Worm (Caenorhabditis elegans) whole organism, mixed stage, embryonic: ENCODE measurements around the gene C34D4.4.

Source experiments
- bed-3 ChIP-seq: fragments of 200-800 bp; sonication (Bioruptor generic); optimal IDR thresholded peaks from 3 replicates; lab custom pipeline; 2018; ENCODE audit warnings: mild to moderate bottlenecking, missing genetic modification characterization, moderate library complexity, missing compliant biosample characterization
- blmp-1 ChIP-seq: fragments of 150-350 bp; optimal IDR thresholded peaks from 2 replicates; lab custom pipeline; 2014; ENCODE audit warnings: missing biosample characterization, missing genetic modification characterization
- ceh-39 ChIP-seq: fragments of 150-350 bp; optimal IDR thresholded peaks from 2 replicates; lab custom pipeline; 2014; ENCODE audit warnings: missing biosample characterization, missing genetic modification characterization
- ceh-43 ChIP-seq: fragments of 200-800 bp; sonication (Bioruptor generic); optimal IDR thresholded peaks from 2 replicates; lab custom pipeline; 2018; ENCODE audit warnings: mild to moderate bottlenecking, missing genetic modification characterization, moderate library complexity, missing compliant biosample characterization
- ceh-83 ChIP-seq: fragments of 200-800 bp; sonication (Bioruptor generic); optimal IDR thresholded peaks from 2 replicates; lab custom pipeline; 2018; ENCODE audit warnings: mild to moderate bottlenecking, missing genetic modification characterization, missing compliant biosample characterization
- ces-1 ChIP-seq: fragments of 150-350 bp; optimal IDR thresholded peaks from 2 replicates; lab custom pipeline; 2014; ENCODE audit warnings: missing biosample characterization, missing genetic modification reagents, missing genetic modification characterization
- cnd-1 ChIP-seq: fragments of 200-800 bp; sonication (Bioruptor generic); optimal IDR thresholded peaks from 2 replicates; lab custom pipeline; 2018; ENCODE audit warnings: mild to moderate bottlenecking, missing genetic modification characterization, missing compliant biosample characterization
- drap-1 ChIP-seq: fragments of 200-800 bp; sonication (Bioruptor generic); optimal IDR thresholded peaks from 3 replicates; lab custom pipeline; 2018; ENCODE audit warnings: mild to moderate bottlenecking, missing genetic modification characterization, missing compliant biosample characterization
- elt-1 ChIP-seq: sonication (generic microtip); optimal IDR thresholded peaks from 2 replicates; lab custom pipeline; 2017; ENCODE audit warnings: missing genetic modification characterization, mild to moderate bottlenecking, missing compliant biosample characterization, antibody characterized with exemption, moderate library complexity, borderline replicate concordance; ENCODE audit not compliant: insufficient read depth
- elt-3 ChIP-seq: fragments of 150-350 bp; optimal IDR thresholded peaks from 2 replicates; lab custom pipeline; 2014; ENCODE audit warnings: missing biosample characterization, missing genetic modification characterization
- flh-1 ChIP-seq: fragments of 200-800 bp; sonication (Bioruptor generic); optimal IDR thresholded peaks from 2 replicates; lab custom pipeline; 2018; ENCODE audit warnings: mild to moderate bottlenecking, missing genetic modification characterization, moderate library complexity, missing compliant biosample characterization
- ham-2 ChIP-seq: fragments of 200-800 bp; sonication (Bioruptor generic); optimal IDR thresholded peaks from 2 replicates; lab custom pipeline; 2018; ENCODE audit warnings: mild to moderate bottlenecking, missing genetic modification characterization, missing compliant biosample characterization
- hlh-1 ChIP-seq: fragments of 150-350 bp; optimal IDR thresholded peaks from 2 replicates; lab custom pipeline; 2014; ENCODE audit warnings: missing biosample characterization, missing genetic modification reagents, missing genetic modification characterization
- lin-13 ChIP-seq: fragments of 150-350 bp; optimal IDR thresholded peaks from 2 replicates; lab custom pipeline; 2014; ENCODE audit warnings: missing biosample characterization, missing genetic modification characterization
- lin-32 ChIP-seq: fragments of 200-800 bp; sonication (Bioruptor generic); optimal IDR thresholded peaks from 2 replicates; lab custom pipeline; 2018; ENCODE audit warnings: mild to moderate bottlenecking, missing genetic modification characterization, missing compliant biosample characterization
- lsy-2 ChIP-seq: fragments of 150-350 bp; optimal IDR thresholded peaks from 2 replicates; lab custom pipeline; 2014; ENCODE audit warnings: missing biosample characterization, missing genetic modification characterization
- mab-5 ChIP-seq: fragments of 150-350 bp; optimal IDR thresholded peaks from 2 replicates; lab custom pipeline; 2014; ENCODE audit warnings: missing biosample characterization, missing genetic modification characterization
- mep-1 ChIP-seq: fragments of 150-350 bp; optimal IDR thresholded peaks from 2 replicates; lab custom pipeline; 2017; ENCODE audit warnings: missing biosample characterization, missing genetic modification reagents, missing genetic modification characterization, inconsistent platforms
- mls-2 ChIP-seq: sonication (generic microtip); optimal IDR thresholded peaks from 2 replicates; lab custom pipeline; 2016; ENCODE audit warnings: mild to moderate bottlenecking, missing genetic modification characterization, moderate library complexity, missing compliant biosample characterization
- nhr-12 ChIP-seq: fragments of 150-350 bp; optimal IDR thresholded peaks from 2 replicates; lab custom pipeline; 2014; ENCODE audit warnings: missing biosample characterization, missing genetic modification characterization
- nhr-2 ChIP-seq: fragments of 150-350 bp; optimal IDR thresholded peaks from 2 replicates; lab custom pipeline; 2014; ENCODE audit warnings: missing biosample characterization, missing genetic modification characterization
- nhr-237 ChIP-seq: fragments of 150-350 bp; optimal IDR thresholded peaks from 2 replicates; lab custom pipeline; 2014; ENCODE audit warnings: missing biosample characterization, missing genetic modification characterization
- nhr-28 ChIP-seq: fragments of 150-350 bp; optimal IDR thresholded peaks from 2 replicates; lab custom pipeline; 2014; ENCODE audit warnings: missing biosample characterization, missing genetic modification characterization
- pha-4 ChIP-seq: fragments of 150-350 bp; optimal IDR thresholded peaks from 2 replicates; lab custom pipeline; 2018; ENCODE audit warnings: missing biosample characterization, missing genetic modification reagents, missing genetic modification characterization
- unc-120 ChIP-seq: sonication (generic microtip); optimal IDR thresholded peaks from 2 replicates; lab custom pipeline; 2017; ENCODE audit warnings: missing genetic modification characterization, missing compliant biosample characterization; ENCODE audit not compliant: poor library complexity, severe bottlenecking
- unc-62 ChIP-seq: fragments of 150-350 bp; optimal IDR thresholded peaks from 2 replicates; lab custom pipeline; 2014; ENCODE audit warnings: missing biosample characterization, missing genetic modification reagents, missing genetic modification characterization

Gene C34D4.4

DNA sequence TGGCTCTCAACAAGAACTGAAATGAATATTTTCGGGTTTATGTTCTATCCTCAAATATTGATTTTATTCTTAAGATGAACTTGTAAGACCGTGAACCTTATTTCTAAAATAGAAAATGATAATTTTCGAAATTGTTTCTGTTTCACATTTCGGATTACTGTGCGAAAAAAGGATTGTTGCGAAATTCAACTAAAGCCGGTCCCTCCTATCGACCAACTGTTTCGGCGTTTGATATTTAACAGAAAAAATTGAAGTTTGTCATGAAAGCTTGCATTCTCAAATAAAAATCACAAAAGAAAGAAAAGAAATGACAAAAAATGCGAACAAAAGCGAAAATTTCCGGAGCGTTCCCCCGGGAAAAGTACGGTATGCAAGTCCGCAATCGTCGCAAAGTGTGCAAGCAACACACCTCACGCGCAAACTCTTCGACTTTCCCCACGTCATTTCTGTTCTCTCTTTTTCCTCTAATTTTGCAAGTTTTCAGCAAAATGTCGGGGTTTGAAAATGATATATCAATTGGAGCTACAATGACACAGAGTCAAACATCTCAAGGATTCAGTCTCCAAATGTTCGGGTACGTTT is at the start of gene C34D4.4:
Gene C34D4.4 (plus strand): TSS at position 342 of the 582 bp plus-strand sequence.
- TF ChIP-seq lsy-2 (tag; lab: Kevin White, UChicago) (peak; percentile 94), lin-13 (tag; lab: Kevin White, UChicago) (peak; percentile 8), hlh-1 (tag; lab: Kevin White, UChicago) (no peak)
- TF ChIP-seq, all 35 proteins: peak for 2

DNA sequence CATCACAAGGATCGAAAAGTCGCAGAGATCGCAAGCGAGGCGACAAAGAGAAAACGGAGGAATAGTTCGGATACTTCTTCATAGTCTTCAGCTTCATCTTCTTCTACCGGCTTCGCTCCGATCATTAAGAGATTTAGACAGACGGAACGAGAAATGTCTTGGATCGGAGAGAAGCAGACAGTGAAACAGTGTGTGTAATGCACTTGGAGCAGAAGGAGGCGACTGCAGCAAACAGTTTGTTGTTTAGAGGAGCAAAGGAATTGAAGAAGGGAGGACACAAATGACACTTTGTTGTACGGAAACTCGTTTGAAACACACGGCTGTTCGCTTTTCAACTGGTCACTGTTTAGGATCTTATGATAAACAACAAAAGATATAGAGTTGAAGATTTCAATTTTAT is 49.8 kb upstream of the C34D4.4 start:
- TF ChIP-seq unc-62 (GFP tag; lab: Kevin White, UChicago): peak; percentile 37
- peak; percentile 15 for TF ChIP-seq mep-1 (tag; lab: Kevin White, UChicago)
- peak; percentile 65 for TF ChIP-seq pha-4 (tag; lab: Kevin White, UChicago)
- TF ChIP-seq hlh-1 (tag; lab: Kevin White, UChicago): peak; percentile 97
- peak; percentile 32 for TF ChIP-seq unc-120 (tag; lab: Kevin White, UChicago)
- no peak for TF ChIP-seq drap-1 (GFP tag; lab: Kevin White, UChicago)
- TF ChIP-seq flh-1 (GFP tag; lab: Kevin White, UChicago): no peak

DNA sequence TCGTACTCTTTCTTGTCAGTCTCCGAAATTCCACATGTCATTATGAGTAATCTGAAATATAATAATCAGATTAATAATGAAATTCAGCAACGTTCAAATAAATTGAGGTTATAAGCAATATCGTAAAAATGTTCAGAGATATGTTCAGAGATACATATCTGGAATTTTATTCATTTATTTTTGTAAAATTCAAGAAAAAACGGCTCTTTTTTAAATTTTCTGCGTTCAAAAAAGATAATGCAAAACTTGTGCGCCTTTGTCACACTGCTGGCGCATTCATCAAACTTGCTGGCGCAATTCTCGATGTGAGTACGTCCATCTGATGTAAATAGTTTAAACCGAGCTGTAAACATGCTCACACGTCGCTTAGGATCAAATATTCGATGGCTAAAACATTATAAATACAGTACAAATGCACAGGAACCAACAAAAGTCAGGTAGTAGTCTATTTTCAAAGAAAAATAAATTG is 45.9 kb upstream of the C34D4.4 start, which contains the start of the genes rde-8 and ZC477.3:
Gene rde-8 (minus strand): TSS at position 51 of the 469 bp plus-strand sequence.
Gene ZC477.3 (plus strand): TSS at position 282 of the 469 bp plus-strand sequence.
- no peak for TF ChIP-seq mls-2 (tag; lab: Kevin White, UChicago)
- TF ChIP-seq mab-5 (tag; lab: Kevin White, UChicago): no peak
- peak; percentile 31 for TF ChIP-seq mep-1 (tag; lab: Kevin White, UChicago)
- TF ChIP-seq ces-1 (GFP tag; lab: Kevin White, UChicago): peak; percentile 46
- TF ChIP-seq lsy-2 (tag; lab: Kevin White, UChicago): peak; percentile 37
- peak; percentile 66 for TF ChIP-seq pha-4 (tag; lab: Kevin White, UChicago)
- peak; percentile 66 for TF ChIP-seq lin-13 (tag; lab: Kevin White, UChicago)

DNA sequence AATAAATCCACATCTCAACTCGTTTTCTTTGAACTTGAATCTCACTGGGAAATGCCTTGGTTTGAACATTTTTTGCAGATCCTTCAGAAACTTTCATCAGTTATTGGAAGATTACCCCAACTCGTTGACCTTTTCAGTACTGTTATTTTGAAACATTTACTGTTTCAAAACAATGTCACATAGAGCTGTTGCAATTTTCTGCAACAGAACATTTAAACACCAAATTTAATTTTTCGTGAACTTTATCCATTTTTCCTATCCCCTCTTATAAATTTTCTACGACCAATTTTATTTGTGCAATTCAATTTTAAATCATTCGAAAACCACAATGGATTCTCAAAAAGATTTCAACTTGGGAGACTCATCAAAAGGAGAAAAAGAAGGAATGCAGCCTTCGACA is 41.3 kb upstream of the C34D4.4 start, which contains the start of gene ZC477.2:
Gene ZC477.2 (plus strand): TSS at position 301 of the 400 bp plus-strand sequence.
- no peak for TF ChIP-seq ham-2 (GFP tag; lab: Kevin White, UChicago)
- TF ChIP-seq elt-3 (tag; lab: Kevin White, UChicago): no peak
- TF ChIP-seq blmp-1 (tag; lab: Kevin White, UChicago): no peak
- no peak for TF ChIP-seq nhr-2 (tag; lab: Kevin White, UChicago)
- no peak for TF ChIP-seq elt-1 (tag; lab: Kevin White, UChicago)
- no peak for TF ChIP-seq ceh-43 (GFP tag; lab: Kevin White, UChicago)
- no peak for TF ChIP-seq cnd-1 (tag; lab: Kevin White, UChicago)
- TF ChIP-seq nhr-28 (tag; lab: Kevin White, UChicago): no peak
- TF ChIP-seq lsy-2 (tag; lab: Kevin White, UChicago): no peak
- TF ChIP-seq ceh-83 (GFP tag; lab: Kevin White, UChicago): no peak

DNA sequence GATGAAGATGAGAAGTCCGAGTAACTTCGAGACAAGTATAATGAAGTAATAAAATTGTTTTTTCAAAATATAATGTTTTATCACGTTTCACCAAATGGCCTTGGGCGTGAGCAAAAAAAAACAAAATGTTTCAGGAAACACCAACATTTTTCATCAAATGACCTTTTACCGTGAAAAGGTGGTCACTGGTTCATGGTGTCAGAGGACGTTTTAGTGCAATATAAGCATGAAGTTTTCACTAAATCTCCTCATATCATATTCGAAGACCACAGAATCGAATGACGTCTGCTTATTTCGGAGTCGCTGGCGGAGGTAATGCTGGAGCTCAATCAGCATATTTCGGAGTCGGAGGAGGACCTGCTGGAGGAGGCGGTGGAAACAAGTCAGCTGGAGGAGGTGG is 37.8 kb upstream of the C34D4.4 start, which contains the start of the genes ZC477.7 and ssq-3:
Gene ZC477.7 (minus strand): TSS at position 101 of the 400 bp plus-strand sequence.
Gene ssq-3 (plus strand): TSS at position 251 of the 400 bp plus-strand sequence.
- TF ChIP-seq lin-32 (GFP tag; lab: Kevin White, UChicago): no peak
- no peak for TF ChIP-seq nhr-2 (tag; lab: Kevin White, UChicago)
- no peak for TF ChIP-seq ceh-39 (tag; lab: Kevin White, UChicago)
- TF ChIP-seq ham-2 (GFP tag; lab: Kevin White, UChicago): no peak
- TF ChIP-seq ceh-43 (GFP tag; lab: Kevin White, UChicago): no peak
- no peak for TF ChIP-seq elt-1 (tag; lab: Kevin White, UChicago)
- no peak for TF ChIP-seq pha-4 (tag; lab: Kevin White, UChicago)
- TF ChIP-seq hlh-1 (tag; lab: Kevin White, UChicago): no peak
- no peak for TF ChIP-seq nhr-12 (tag; lab: Kevin White, UChicago)
- TF ChIP-seq unc-62 (GFP tag; lab: Kevin White, UChicago): no peak
- TF ChIP-seq nhr-237 (tag; lab: Kevin White, UChicago): no peak
- no peak for TF ChIP-seq drap-1 (GFP tag; lab: Kevin White, UChicago)
- no peak for TF ChIP-seq lin-13 (tag; lab: Kevin White, UChicago)
- TF ChIP-seq bed-3 (GFP tag; lab: Kevin White, UChicago): no peak
- TF ChIP-seq, all 35 proteins: peak for 0
